Fruit fly (Drosophila melanogaster) whole organism, embryonic: Measurements from ENCODE around the gene CG31807.

ENCODE experiments used
- Abd-B ChIP-seq: fragments of 200-800 bp; sonication (Bioruptor generic); optimal IDR thresholded peaks from 2 replicates; lab custom pipeline; 2018; ENCODE audit warnings: missing biosample characterization, mild to moderate bottlenecking, missing genetic modification characterization, moderate library complexity
- Aef1 ChIP-seq: fragments of 200-800 bp; sonication (Bioruptor generic); IDR thresholded peaks from 3 replicates; pipeline ENCODE4 v1.3.6; 2022; ENCODE audit warnings: missing biosample characterization, missing genetic modification characterization
- Antp ChIP-seq: fragments of 200-800 bp; sonication (Bioruptor generic); optimal IDR thresholded peaks from 3 replicates; lab custom pipeline; 2016; ENCODE audit warnings: missing biosample characterization, missing genetic modification characterization
- CG10267 ChIP-seq: fragments of 200-800 bp; sonication (Bioruptor generic); optimal IDR thresholded peaks from 2 replicates; lab custom pipeline; 2018; ENCODE audit warnings: missing biosample characterization, mild to moderate bottlenecking, missing genetic modification characterization, moderate library complexity
- CG10431 ChIP-seq: fragments of 200-800 bp; sonication (Bioruptor generic); optimal IDR thresholded peaks from 3 replicates; lab custom pipeline; 2018; ENCODE audit warnings: missing biosample characterization, mild to moderate bottlenecking, missing genetic modification characterization
- CG10959 ChIP-seq: fragments of 200-800 bp; sonication (Bioruptor generic); IDR thresholded peaks from 2 replicates; pipeline ENCODE4 v1.3.6; 2022; ENCODE audit warnings: missing biosample characterization, missing genetic modification characterization
- CG11456 ChIP-seq: fragments of 200-800 bp; sonication (Bioruptor generic); IDR thresholded peaks from 3 replicates; pipeline ENCODE4 v1.3.6; 2022; ENCODE audit warnings: missing biosample characterization, missing genetic modification characterization
- CG12391 ChIP-seq: fragments of 200-800 bp; sonication (Bioruptor generic); optimal IDR thresholded peaks from 3 replicates; lab custom pipeline; 2018; ENCODE audit warnings: missing biosample characterization, mild to moderate bottlenecking, missing genetic modification characterization, moderate library complexity
- CG14667 ChIP-seq: fragments of 200-800 bp; sonication (Bioruptor generic); IDR thresholded peaks from 2 replicates; pipeline ENCODE4 v1.3.6; 2022; ENCODE audit warnings: missing biosample characterization, missing genetic modification characterization
- CG14965 ChIP-seq: fragments of 200-800 bp; sonication (Bioruptor generic); optimal IDR thresholded peaks from 2 replicates; lab custom pipeline; 2016; ENCODE audit warnings: missing biosample characterization, missing genetic modification characterization, borderline replicate concordance
- CG15073 ChIP-seq: fragments of 200-800 bp; sonication (Bioruptor generic); optimal IDR thresholded peaks from 2 replicates; lab custom pipeline; 2016; ENCODE audit warnings: missing biosample characterization, missing genetic modification characterization
- CG17568 ChIP-seq: fragments of 200-800 bp; sonication (Bioruptor generic); optimal IDR thresholded peaks from 2 replicates; lab custom pipeline; 2018; ENCODE audit warnings: missing biosample characterization, mild to moderate bottlenecking, missing genetic modification characterization, moderate library complexity
- CG2678 ChIP-seq: fragments of 200-800 bp; sonication (Bioruptor generic); optimal IDR thresholded peaks from 3 replicates; lab custom pipeline; 2019; ENCODE audit warnings: missing biosample characterization, mild to moderate bottlenecking, missing genetic modification characterization, moderate library complexity
- CG2712 ChIP-seq: fragments of 200-800 bp; optimal IDR thresholded peaks from 3 replicates; lab custom pipeline; 2019; ENCODE audit warnings: missing biosample characterization, mild to moderate bottlenecking, missing genetic modification characterization, moderate library complexity
- CG31365 ChIP-seq: fragments of 200-800 bp; sonication (Bioruptor generic); optimal IDR thresholded peaks from 2 replicates; lab custom pipeline; 2018; ENCODE audit warnings: missing biosample characterization, mild to moderate bottlenecking, missing genetic modification characterization
- CG31388 ChIP-seq: fragments of 200-800 bp; sonication (Bioruptor generic); optimal IDR thresholded peaks from 2 replicates; lab custom pipeline; 2016; ENCODE audit warnings: missing biosample characterization, missing genetic modification characterization
- CG4820 ChIP-seq: fragments of 200-800 bp; sonication (Bioruptor generic); optimal IDR thresholded peaks from 3 replicates; lab custom pipeline; 2016; ENCODE audit warnings: missing biosample characterization, missing genetic modification characterization
- CG7963 ChIP-seq: fragments of 200-800 bp; sonication (Bioruptor generic); IDR thresholded peaks from 3 replicates; pipeline ENCODE4 v1.3.6; 2022; ENCODE audit warnings: missing biosample characterization, missing genetic modification characterization; ENCODE audit not compliant: partially characterized antibody
- CG7987 ChIP-seq: fragments of 200-800 bp; sonication (Bioruptor generic); optimal IDR thresholded peaks from 2 replicates; lab custom pipeline; 2018; ENCODE audit warnings: missing biosample characterization, mild to moderate bottlenecking, missing genetic modification characterization, moderate library complexity
- CG9437 ChIP-seq: fragments of 200-800 bp; sonication (Bioruptor generic); optimal IDR thresholded peaks from 2 replicates; lab custom pipeline; 2018; ENCODE audit warnings: missing biosample characterization, mild to moderate bottlenecking, missing genetic modification characterization
- Dfd ChIP-seq, 2 experiments: fragments of >200 bp; optimal IDR thresholded peaks; 2 replicates each; lab custom pipeline; 2017; ENCODE audit warnings: missing biosample characterization in 2 of 2, missing genetic modification characterization in 2 of 2
- Dip3 ChIP-seq: fragments of 200-800 bp; sonication (Bioruptor generic); optimal IDR thresholded peaks from 3 replicates; lab custom pipeline; 2016; ENCODE audit warnings: missing biosample characterization, missing genetic modification characterization
- Doc3 ChIP-seq: fragments of 200-800 bp; sonication (Bioruptor generic); IDR thresholded peaks from 3 replicates; pipeline ENCODE4 v1.3.6; 2022; ENCODE audit warnings: missing biosample characterization, missing genetic modification characterization; ENCODE audit not compliant: partially characterized antibody
- E2f2 ChIP-seq: fragments of 200-800 bp; sonication (Bioruptor generic); IDR thresholded peaks from 2 replicates; pipeline ENCODE4 v1.3.6; 2022; ENCODE audit warnings: missing biosample characterization, missing genetic modification characterization
- H2.0 ChIP-seq: fragments of 200-800 bp; sonication (Bioruptor generic); IDR thresholded peaks from 2 replicates; pipeline ENCODE4 v1.3.6; 2022; ENCODE audit warnings: missing biosample characterization, missing genetic modification characterization
- HLHmδ ChIP-seq: fragments of 200-800 bp; sonication (Bioruptor generic); optimal IDR thresholded peaks from 2 replicates; lab custom pipeline; 2018; ENCODE audit warnings: missing biosample characterization, mild to moderate bottlenecking, missing genetic modification characterization, moderate library complexity
- HmgZ ChIP-seq: fragments of 200-800 bp; sonication (Bioruptor generic); optimal IDR thresholded peaks from 2 replicates; lab custom pipeline; 2018; ENCODE audit warnings: missing biosample characterization, mild to moderate bottlenecking, missing genetic modification characterization
- Kr ChIP-seq: fragments of 200-800 bp; sonication (Bioruptor generic); optimal IDR thresholded peaks from 2 replicates; lab custom pipeline; 2017; ENCODE audit warnings: missing biosample characterization, mild to moderate bottlenecking, missing genetic modification characterization
- Nf-YB ChIP-seq: fragments of 200-800 bp; sonication (Bioruptor generic); optimal IDR thresholded peaks from 3 replicates; lab custom pipeline; 2019; ENCODE audit warnings: missing biosample characterization, mild to moderate bottlenecking, missing genetic modification characterization, moderate library complexity
- Rx ChIP-seq: fragments of 200-800 bp; sonication (Bioruptor generic); IDR thresholded peaks from 2 replicates; pipeline ENCODE4 v1.3.6; 2022; ENCODE audit warnings: missing biosample characterization, missing genetic modification characterization
- Spps ChIP-seq: fragments of 200-800 bp; sonication (Bioruptor generic); optimal IDR thresholded peaks from 2 replicates; lab custom pipeline; 2018; ENCODE audit warnings: missing biosample characterization, mild to moderate bottlenecking, missing genetic modification characterization
- Sry-δ ChIP-seq: fragments of 200-800 bp; sonication (Bioruptor generic); optimal IDR thresholded peaks from 2 replicates; lab custom pipeline; 2016; ENCODE audit warnings: missing biosample characterization, missing genetic modification characterization
- bowl ChIP-seq: fragments of 200-800 bp; sonication (Bioruptor generic); IDR thresholded peaks from 2 replicates; pipeline ENCODE4 v1.3.6; 2022; ENCODE audit warnings: missing biosample characterization, missing genetic modification characterization
- btn ChIP-seq: fragments of 200-800 bp; sonication (Bioruptor generic); optimal IDR thresholded peaks from 2 replicates; lab custom pipeline; 2016; ENCODE audit warnings: missing biosample characterization, missing genetic modification characterization
- crc ChIP-seq: fragments of 200-800 bp; sonication (Bioruptor generic); optimal IDR thresholded peaks from 2 replicates; lab custom pipeline; 2016; ENCODE audit warnings: missing biosample characterization, missing genetic modification characterization
- danr ChIP-seq: fragments of 200-800 bp; sonication (Bioruptor generic); IDR thresholded peaks from 2 replicates; pipeline ENCODE4 v1.3.6; 2022; ENCODE audit warnings: missing biosample characterization, missing genetic modification characterization
- ewg ChIP-seq: fragments of 200-800 bp; sonication (Bioruptor generic); optimal IDR thresholded peaks from 3 replicates; lab custom pipeline; 2017; ENCODE audit warnings: mild to moderate bottlenecking, missing biosample characterization, missing genetic modification reagents, missing genetic modification characterization
- fd102C ChIP-seq: fragments of 200-800 bp; sonication (Bioruptor generic); optimal IDR thresholded peaks from 2 replicates; lab custom pipeline; 2018; ENCODE audit warnings: missing biosample characterization, mild to moderate bottlenecking, missing genetic modification characterization, moderate library complexity
- fd64A ChIP-seq: fragments of 200-800 bp; sonication (Bioruptor generic); optimal IDR thresholded peaks from 3 replicates; lab custom pipeline; 2018; ENCODE audit warnings: missing biosample characterization, mild to moderate bottlenecking, missing genetic modification characterization
- fd96Cb ChIP-seq: fragments of 200-800 bp; sonication (Bioruptor generic); optimal IDR thresholded peaks from 2 replicates; lab custom pipeline; 2018; ENCODE audit warnings: missing biosample characterization, mild to moderate bottlenecking, missing genetic modification characterization, moderate library complexity
- gem ChIP-seq: fragments of 200-800 bp; sonication (Bioruptor generic); optimal IDR thresholded peaks from 2 replicates; lab custom pipeline; 2019; ENCODE audit warnings: missing biosample characterization, mild to moderate bottlenecking, missing genetic modification characterization, moderate library complexity
- gro ChIP-seq: fragments of 200-800 bp; sonication (Bioruptor generic); optimal IDR thresholded peaks from 2 replicates; lab custom pipeline; 2016; ENCODE audit warnings: missing biosample characterization, missing genetic modification characterization
- hbn ChIP-seq: fragments of 200-800 bp; sonication (Bioruptor generic); IDR thresholded peaks from 2 replicates; pipeline ENCODE4 v1.3.6; 2022; ENCODE audit warnings: missing biosample characterization, missing genetic modification characterization; ENCODE audit not compliant: partially characterized antibody
- ken ChIP-seq: fragments of 200-800 bp; sonication (Bioruptor generic); IDR thresholded peaks from 3 replicates; pipeline ENCODE4 v1.3.6; 2022; ENCODE audit warnings: missing biosample characterization, missing genetic modification characterization
- lov ChIP-seq, 2 experiments: fragments of 200-800 bp in 1 of 2; fragments of >200 bp in 1 of 2; sonication (Bioruptor generic) in 1 of 2; IDR thresholded peaks in 1 of 2; optimal IDR thresholded peaks in 1 of 2; 2 replicates in 1 of 2; 3 replicates in 1 of 2; pipeline versions ENCODE4 v1.3.6 to Lab custom; 2017 to 2022; ENCODE audit warnings: missing biosample characterization in 1 of 2, missing genetic modification characterization in 1 of 2
- mam ChIP-seq: fragments of 200-800 bp; sonication (Bioruptor generic); optimal IDR thresholded peaks from 3 replicates; lab custom pipeline; 2016; ENCODE audit warnings: missing biosample characterization, missing genetic modification characterization
- pb ChIP-seq: fragments of 200-800 bp; sonication (Bioruptor generic); optimal IDR thresholded peaks from 3 replicates; lab custom pipeline; 2016; ENCODE audit warnings: missing biosample characterization, missing genetic modification characterization
- pros ChIP-seq: fragments of 200-800 bp; sonication (Bioruptor generic); optimal IDR thresholded peaks from 3 replicates; lab custom pipeline; 2019; ENCODE audit warnings: missing biosample characterization, mild to moderate bottlenecking, missing genetic modification characterization, moderate library complexity
- tgo ChIP-seq: fragments of 200-800 bp; sonication (Bioruptor generic); IDR thresholded peaks from 3 replicates; pipeline ENCODE4 v1.3.6; 2022; ENCODE audit warnings: missing biosample characterization, missing genetic modification characterization
- unpg ChIP-seq: fragments of 200-800 bp; sonication (Bioruptor generic); optimal IDR thresholded peaks from 3 replicates; lab custom pipeline; 2018; ENCODE audit warnings: missing biosample characterization, mild to moderate bottlenecking, missing genetic modification characterization, moderate library complexity
- yki ChIP-seq: fragments of >200 bp; optimal IDR thresholded peaks from 3 replicates; lab custom pipeline; 2018

CG31807 gene

dm6 chr2L:16656692-16657109 is 27.1 kb downstream of the CG31807 start (continued):
- TF ChIP-seq Antp (GFP tag; lab: Kevin White, UChicago) (peak; percentile 20), CG7987 (GFP tag; lab: Kevin White, UChicago) (no peak), mam (GFP tag; lab: Kevin White, UChicago) (peak; percentile 54), Doc3 (GFP tag; lab: Robert Waterston, UW) (no peak), yki (lab: Kevin White, UChicago) (no peak), Nf-YB (no peak), CG4820 (GFP tag; lab: Kevin White, UChicago) (peak; percentile 30), Rx (GFP tag; lab: Robert Waterston, UW) (peak; percentile 54; the same call in 1 of the 2 replicates), HmgZ (tag; lab: Kevin White, UChicago) (peak; percentile 49), danr (GFP tag; lab: Robert Waterston, UW) (peak; percentile 27; the same call in 1 of the 2 replicates), Kr (GFP tag; lab: Kevin White, UChicago) (no peak), gem (tag; lab: Kevin White, UChicago) (peak; percentile 88), Dfd (GFP tag; optimal IDR thresholded peaks at IDR 0.05; lab: Kevin White, UChicago) (no peak), tgo (GFP tag; lab: Robert Waterston, UW) (peak; percentile 87), CG15073 (GFP tag; lab: Kevin White, UChicago) (no peak), crc (GFP tag; lab: Kevin White, UChicago) (no peak), ken (peak; percentile 85), E2f2 (GFP tag; lab: Robert Waterston, UW) (peak; percentile 95), CG2678 (tag; lab: Kevin White, UChicago) (no peak), CG12391 (peak; percentile 87), CG31388 (GFP tag; lab: Kevin White, UChicago) (no peak), CG11456 (GFP tag; lab: Robert Waterston, UW) (peak; percentile 66), lov (optimal IDR thresholded peaks at IDR 0.05; lab: Kevin White, UChicago) (no peak), lov (GFP tag; IDR thresholded peaks at IDR 0.05; lab: Robert Waterston, UW) (no peak), pb (no peak), CG10431 (GFP tag; lab: Kevin White, UChicago) (no peak), fd102C (no peak), unpg (GFP tag; lab: Kevin White, UChicago) (no peak), pros (GFP tag; lab: Kevin White, UChicago) (no peak), CG31365 (no peak), hbn (no peak), gro (GFP tag; lab: Kevin White, UChicago) (no peak), Abd-B (GFP tag; lab: Kevin White, UChicago) (peak; percentile 88), CG14965 (GFP tag; lab: Kevin White, UChicago) (no peak), CG10959 (GFP tag; lab: Robert Waterston, UW) (no peak), HLHmδ (no peak), fd64A (no peak), ewg (GFP tag; lab: Kevin White, UChicago) (peak; percentile 46), CG14667 (GFP tag; lab: Robert Waterston, UW) (peak; percentile 78), CG10267 (tag; lab: Kevin White, UChicago) (peak; percentile 76), H2.0 (GFP tag; lab: Robert Waterston, UW) (peak; percentile 58), CG7963 (GFP tag; lab: Robert Waterston, UW) (no peak), CG17568 (no peak), bowl (no peak), Aef1 (GFP tag; lab: Robert Waterston, UW) (peak; percentile 83), Spps (tag; lab: Kevin White, UChicago) (peak; percentile 35), CG2712 (tag; lab: Kevin White, UChicago) (peak; percentile 82), btn (GFP tag; lab: Kevin White, UChicago) (no peak), CG9437 (GFP tag; lab: Kevin White, UChicago) (peak; percentile 36), Dip3 (GFP tag; lab: Kevin White, UChicago) (peak; percentile 52), fd96Cb (tag; lab: Kevin White, UChicago) (peak; percentile 68), Sry-δ (GFP tag; lab: Kevin White, UChicago) (peak; percentile 38)
